Worm (Caenorhabditis elegans): Measurements from ENCODE around the gene set-19.

ce11 chrX:5672615-5673014 is 7.4 kb downstream of the set-19 start:
- TF ChIP-seq dao-5 (tag; optimal IDR thresholded peaks at IDR 0.05), result no peak
- TF ChIP-seq W03F9.2 (tag; optimal IDR thresholded peaks at IDR 0.05), result no peak
